Fruit fly (Drosophila melanogaster) whole organism, embryonic: ENCODE results near the gene Cad89D.

Experiments
- Atf-2 ChIP-seq: fragments of 200-800 bp; sonication (Bioruptor generic); optimal IDR thresholded peaks from 2 replicates; lab custom pipeline; 2016; ENCODE audit warnings: missing biosample characterization, missing genetic modification characterization
- Bgb ChIP-seq: fragments of 200-800 bp; sonication (Bioruptor generic); IDR thresholded peaks from 2 replicates; pipeline ENCODE4 v1.3.6; 2022; ENCODE audit warnings: missing biosample characterization, missing genetic modification characterization; ENCODE audit not compliant: partially characterized antibody
- CG12659 ChIP-seq: fragments of 200-800 bp; sonication (Bioruptor generic); optimal IDR thresholded peaks from 3 replicates; lab custom pipeline; 2017; ENCODE audit warnings: mild to moderate bottlenecking, missing biosample characterization, missing genetic modification reagents, missing genetic modification characterization
- CG14441 ChIP-seq: fragments of 200-800 bp; sonication (Bioruptor generic); IDR thresholded peaks from 2 replicates; pipeline ENCODE4 v1.3.6; 2022; ENCODE audit warnings: missing biosample characterization, missing genetic modification characterization
- CG15696 ChIP-seq: fragments of 200-800 bp; sonication (Bioruptor generic); optimal IDR thresholded peaks from 2 replicates; lab custom pipeline; 2019; ENCODE audit warnings: missing biosample characterization, mild to moderate bottlenecking, missing genetic modification characterization, moderate library complexity
- CG30431 ChIP-seq: fragments of 200-800 bp; sonication (Bioruptor generic); optimal IDR thresholded peaks from 2 replicates; lab custom pipeline; 2017; ENCODE audit warnings: missing biosample characterization, missing genetic modification characterization
- CG43689 ChIP-seq: fragments of 200-800 bp; sonication (Bioruptor generic); IDR thresholded peaks from 2 replicates; pipeline ENCODE4 v1.3.6; 2022; ENCODE audit warnings: missing biosample characterization, missing genetic modification characterization
- CG4424 ChIP-seq: fragments of 200-800 bp; sonication (Bioruptor generic); optimal IDR thresholded peaks from 3 replicates; lab custom pipeline; 2016; ENCODE audit warnings: missing biosample characterization, missing genetic modification characterization
- CG9215 ChIP-seq: fragments of 200-800 bp; sonication (Bioruptor generic); IDR thresholded peaks from 2 replicates; pipeline ENCODE4 v1.3.6; 2022; ENCODE audit warnings: missing biosample characterization, missing genetic modification characterization
- CoRest ChIP-seq: fragments of 200-800 bp; sonication (Bioruptor generic); optimal IDR thresholded peaks from 3 replicates; lab custom pipeline; 2018; ENCODE audit warnings: missing biosample characterization, mild to moderate bottlenecking, missing genetic modification characterization, moderate library complexity
- D19A ChIP-seq: fragments of 200-800 bp; optimal IDR thresholded peaks from 3 replicates; lab custom pipeline; 2019; ENCODE audit warnings: missing biosample characterization, mild to moderate bottlenecking, missing genetic modification characterization, moderate library complexity
- Dfd ChIP-seq, 2 experiments: fragments of >200 bp; optimal IDR thresholded peaks; 2 replicates each; lab custom pipeline; 2017; ENCODE audit warnings: missing biosample characterization in 2 of 2, missing genetic modification characterization in 2 of 2
- Ets65A ChIP-seq: fragments of 200-800 bp; sonication (Bioruptor generic); peaks from one replicate; lab custom pipeline; 2016; ENCODE audit warnings: missing biosample characterization, missing genetic modification characterization
- HLHmδ ChIP-seq: fragments of 200-800 bp; sonication (Bioruptor generic); optimal IDR thresholded peaks from 2 replicates; lab custom pipeline; 2018; ENCODE audit warnings: missing biosample characterization, mild to moderate bottlenecking, missing genetic modification characterization, moderate library complexity
- Lhr ChIP-seq: fragments of 200-800 bp; sonication (Bioruptor generic); optimal IDR thresholded peaks from 3 replicates; lab custom pipeline; 2017; ENCODE audit warnings: mild to moderate bottlenecking, missing biosample characterization, missing genetic modification reagents, missing genetic modification characterization
- Mad ChIP-seq: fragments of 200-800 bp; sonication (Bioruptor generic); optimal IDR thresholded peaks from 2 replicates; lab custom pipeline; 2016; ENCODE audit warnings: missing biosample characterization, missing genetic modification characterization
- Med ChIP-seq: fragments of 200-800 bp; sonication (Bioruptor generic); peaks from one replicate; lab custom pipeline; 2016; ENCODE audit warnings: missing biosample characterization, missing genetic modification characterization, mild to moderate bottlenecking, inconsistent platforms, moderate library complexity
- NC2β ChIP-seq: fragments of 200-800 bp; sonication (Bioruptor generic); optimal IDR thresholded peaks from 2 replicates; lab custom pipeline; 2016; ENCODE audit warnings: missing biosample characterization, missing genetic modification characterization
- Tbp ChIP-seq: fragments of >200 bp; optimal IDR thresholded peaks from 2 replicates; lab custom pipeline; 2018; ENCODE audit warnings: missing biosample characterization, missing genetic modification characterization
- ase ChIP-seq: fragments of 200-800 bp; sonication (Bioruptor generic); IDR thresholded peaks from 3 replicates; pipeline ENCODE4 v1.3.6; 2022; ENCODE audit warnings: missing biosample characterization, missing genetic modification characterization
- az2 ChIP-seq: fragments of 200-800 bp; sonication (Bioruptor generic); optimal IDR thresholded peaks from 3 replicates; lab custom pipeline; 2016; ENCODE audit warnings: missing biosample characterization, missing genetic modification characterization
- crc ChIP-seq: fragments of 200-800 bp; sonication (Bioruptor generic); optimal IDR thresholded peaks from 2 replicates; lab custom pipeline; 2016; ENCODE audit warnings: missing biosample characterization, missing genetic modification characterization
- cwo ChIP-seq: fragments of 200-800 bp; sonication (Bioruptor generic); optimal IDR thresholded peaks from 3 replicates; lab custom pipeline; 2017; ENCODE audit warnings: missing biosample characterization, missing genetic modification characterization, mild to moderate bottlenecking, moderate library complexity, missing genetic modification reagents
- fd64A ChIP-seq: fragments of 200-800 bp; sonication (Bioruptor generic); optimal IDR thresholded peaks from 3 replicates; lab custom pipeline; 2018; ENCODE audit warnings: missing biosample characterization, mild to moderate bottlenecking, missing genetic modification characterization
- ftz-f1 ChIP-seq: fragments of 200-800 bp; sonication (Bioruptor generic); optimal IDR thresholded peaks from 2 replicates; lab custom pipeline; 2016; ENCODE audit warnings: missing biosample characterization, missing genetic modification characterization
- hbn ChIP-seq: fragments of 200-800 bp; sonication (Bioruptor generic); IDR thresholded peaks from 2 replicates; pipeline ENCODE4 v1.3.6; 2022; ENCODE audit warnings: missing biosample characterization, missing genetic modification characterization; ENCODE audit not compliant: partially characterized antibody
- inv ChIP-seq: fragments of 200-800 bp; sonication (Bioruptor generic); IDR thresholded peaks from 2 replicates; pipeline ENCODE4 v1.3.6; 2022; ENCODE audit warnings: missing biosample characterization, missing genetic modification characterization; ENCODE audit not compliant: partially characterized antibody
- nau ChIP-seq: fragments of 200-800 bp; sonication (Bioruptor generic); optimal IDR thresholded peaks from 3 replicates; lab custom pipeline; 2017; ENCODE audit warnings: missing biosample characterization, mild to moderate bottlenecking, missing genetic modification characterization, missing genetic modification reagents
- odd ChIP-seq: fragments of 200-800 bp; sonication (Bioruptor generic); optimal IDR thresholded peaks from 2 replicates; lab custom pipeline; 2017; ENCODE audit warnings: missing biosample characterization, mild to moderate bottlenecking, missing genetic modification characterization
- p53 ChIP-seq: fragments of 200-800 bp; sonication (Bioruptor generic); optimal IDR thresholded peaks from 2 replicates; lab custom pipeline; 2016; ENCODE audit warnings: missing biosample characterization, missing genetic modification characterization
- pum ChIP-seq: fragments of 200-800 bp; sonication (Bioruptor generic); optimal IDR thresholded peaks from 2 replicates; lab custom pipeline; 2016; ENCODE audit warnings: missing biosample characterization, missing genetic modification characterization
- ro ChIP-seq: fragments of 200-800 bp; sonication (Bioruptor generic); IDR thresholded peaks from 2 replicates; pipeline ENCODE4 v1.3.6; 2022; ENCODE audit warnings: missing biosample characterization, missing genetic modification characterization
- sens-2 ChIP-seq: fragments of 200-800 bp; sonication (Bioruptor generic); IDR thresholded peaks from 2 replicates; pipeline ENCODE4 v1.3.6; 2022; ENCODE audit warnings: missing biosample characterization, missing genetic modification characterization
- shn ChIP-seq: fragments of 200-800 bp; sonication (Bioruptor generic); optimal IDR thresholded peaks from 3 replicates; lab custom pipeline; 2016; ENCODE audit warnings: missing biosample characterization, missing genetic modification characterization
- wor ChIP-seq: fragments of 200-800 bp; sonication (Bioruptor generic); IDR thresholded peaks from 2 replicates; pipeline ENCODE4 v1.3.6; 2022; ENCODE audit warnings: missing biosample characterization, missing genetic modification characterization

Cad89D gene

DNA sequence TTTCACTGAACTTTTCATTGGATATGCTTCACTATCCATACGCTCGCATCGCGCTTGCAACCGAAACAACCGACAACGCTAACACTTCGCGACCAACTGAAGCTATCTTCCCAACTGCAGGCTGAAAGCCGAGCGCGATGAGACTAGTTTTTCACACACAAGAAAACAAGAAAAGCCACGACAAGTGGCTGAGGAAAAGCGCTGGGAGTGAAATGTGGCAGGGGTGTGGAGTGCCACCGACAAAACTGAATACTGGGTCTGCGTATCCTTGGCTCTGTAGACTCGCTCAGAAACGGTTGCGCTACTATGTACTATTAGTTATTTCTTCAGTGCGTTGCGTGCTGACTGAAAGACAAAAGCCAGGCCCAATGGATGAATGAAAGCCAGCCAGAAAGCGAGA, at the start of gene Cad89D:
TSS of gene Cad89D (minus strand) at position 101 of the 400 bp plus-strand sequence.
- peak; percentile 47 for TF ChIP-seq Ets65A (GFP tag; lab: Kevin White, UChicago)
- TF ChIP-seq Med (GFP tag; lab: Kevin White, UChicago), result peak; percentile 18
- no peak for TF ChIP-seq fd64A (GFP tag; lab: Kevin White, UChicago)
- TF ChIP-seq, all 482 proteins: peak for 2

DNA sequence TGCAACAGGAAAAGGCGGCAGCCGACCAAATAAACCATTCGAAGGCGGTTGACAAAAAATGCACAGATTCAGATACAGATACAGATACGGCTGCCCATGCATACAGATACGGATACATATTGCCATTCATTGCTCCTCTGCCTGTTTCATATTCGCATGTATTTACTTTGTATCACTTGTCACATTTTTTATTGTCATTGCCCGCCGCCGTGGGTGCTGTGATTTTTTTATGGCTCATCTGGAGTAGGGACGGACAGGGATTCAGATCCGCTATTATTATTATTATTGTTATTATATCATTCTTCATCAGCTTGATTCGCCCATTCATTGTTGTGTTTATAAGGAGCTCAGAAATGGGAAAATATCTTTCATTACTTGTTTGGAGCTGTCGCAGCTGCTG, 47.3 kb upstream of the Cad89D start:
- no peak for TF ChIP-seq NC2β (GFP tag; lab: Kevin White, UChicago)
- TF ChIP-seq p53 (GFP tag; lab: Kevin White, UChicago), result no peak
- no peak for TF ChIP-seq CG12659 (GFP tag; lab: Kevin White, UChicago)

DNA sequence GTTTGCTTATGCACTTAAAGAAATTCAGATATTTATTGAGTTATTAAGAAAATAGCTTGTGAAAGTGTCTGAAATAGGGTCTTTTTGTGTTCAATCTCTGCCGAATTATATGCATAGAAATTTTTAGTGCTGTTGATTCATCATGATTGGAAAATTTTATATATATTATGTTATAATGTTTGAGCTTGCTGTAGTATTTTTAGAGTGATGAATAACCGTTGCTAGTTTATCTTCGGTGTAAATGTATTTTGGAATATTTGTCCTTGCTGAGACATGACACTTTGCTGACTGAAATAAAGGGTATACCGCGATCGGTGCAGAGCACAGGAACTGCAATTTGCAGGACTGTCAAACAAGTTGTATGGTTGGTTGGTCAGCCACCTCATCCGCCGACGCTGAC, 46.7 kb upstream of the Cad89D start:
- TF ChIP-seq pum (GFP tag; lab: Kevin White, UChicago) (no peak), crc (GFP tag; lab: Kevin White, UChicago) (no peak), Med (GFP tag; lab: Kevin White, UChicago) (peak; percentile 14), Mad (GFP tag; lab: Kevin White, UChicago) (no peak), CG9215 (GFP tag; lab: Robert Waterston, UW) (no peak), CoRest (tag; lab: Kevin White, UChicago) (no peak), cwo (GFP tag; lab: Kevin White, UChicago) (no peak), Lhr (GFP tag; lab: Kevin White, UChicago) (no peak), HLHmδ (no peak), Tbp (GFP tag; lab: Kevin White, UChicago) (no peak), CG14441 (GFP tag; lab: Robert Waterston, UW) (no peak), ftz-f1 (no peak), D19A (tag; lab: Kevin White, UChicago) (peak; percentile 76), hbn (GFP tag; lab: Robert Waterston, UW) (no peak), CG30431 (GFP tag; lab: Kevin White, UChicago) (no peak)
- TF ChIP-seq, all 482 proteins: peak for 2

DNA sequence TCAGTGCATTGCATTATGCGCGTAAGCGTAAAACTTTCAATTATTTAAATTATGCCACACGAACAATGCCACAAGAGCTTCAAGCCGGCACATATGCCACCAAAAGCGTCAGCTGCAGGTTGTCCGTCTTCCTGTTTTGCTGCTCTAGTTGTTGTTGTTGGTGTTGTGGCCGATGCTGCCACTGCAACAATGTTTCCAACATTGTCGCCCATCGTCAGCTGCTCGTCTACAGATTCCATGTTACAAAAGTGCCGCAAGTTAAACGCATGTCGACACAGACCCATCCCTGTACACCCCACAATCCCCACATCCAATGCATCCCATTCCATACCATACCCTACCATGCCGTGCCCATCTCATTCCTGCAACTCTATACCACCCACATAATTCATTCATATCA, 46.1 kb upstream of the Cad89D start:
- no peak for TF ChIP-seq wor (GFP tag; lab: Robert Waterston, UW)
- no peak for TF ChIP-seq CG43689 (GFP tag; lab: Robert Waterston, UW)
- no peak for TF ChIP-seq shn (GFP tag; lab: Kevin White, UChicago)
- no peak for TF ChIP-seq Atf-2 (GFP tag; lab: Kevin White, UChicago)
- no peak for TF ChIP-seq Dfd (GFP tag; optimal IDR thresholded peaks at IDR 0.05; lab: Kevin White, UChicago)
- TF ChIP-seq az2, result no peak
- TF ChIP-seq CG30431 (GFP tag; lab: Kevin White, UChicago), result no peak
- no peak for TF ChIP-seq Lhr (GFP tag; lab: Kevin White, UChicago)
- no peak for TF ChIP-seq ro
- TF ChIP-seq nau (GFP tag; lab: Kevin White, UChicago), result no peak
- TF ChIP-seq ase (GFP tag; lab: Robert Waterston, UW), result no peak
- TF ChIP-seq odd, result no peak
- TF ChIP-seq Bgb (GFP tag; lab: Robert Waterston, UW), result no peak
- no peak for TF ChIP-seq CG4424 (GFP tag; lab: Kevin White, UChicago)
- no peak for TF ChIP-seq CG15696 (tag; lab: Kevin White, UChicago)
- no peak for TF ChIP-seq sens-2
- no peak for TF ChIP-seq inv
